Worm (Caenorhabditis elegans): ENCODE results near the gene clec-233.

DNA sequence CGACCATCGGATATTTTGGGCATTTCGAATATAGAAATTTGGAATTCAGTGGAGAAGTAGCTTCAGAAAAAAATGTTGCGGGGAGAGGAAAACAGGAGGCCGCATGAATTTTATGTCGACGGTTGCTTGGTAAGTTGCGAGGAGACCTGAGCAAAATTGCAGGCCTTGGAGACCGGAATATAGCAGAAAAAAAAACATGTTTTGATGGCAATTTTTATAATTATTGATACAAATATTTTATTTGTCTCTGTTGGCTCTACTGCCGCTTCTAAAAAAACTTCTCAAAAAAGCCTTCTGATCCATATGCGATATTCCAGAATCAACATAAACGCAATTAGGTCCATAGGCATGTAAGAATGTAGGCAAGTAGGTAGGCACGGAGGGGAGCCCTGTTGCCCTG lies 41.6 kb downstream of the clec-233 start, which contains the start of gene pacl-1:
- no peak for TF ChIP-seq him-1 (tag; optimal IDR thresholded peaks at IDR 0.05)
- no peak for TF ChIP-seq W03F9.2 (tag; optimal IDR thresholded peaks at IDR 0.05)

Measured in whole organism, L4/young adult.